Worm (Caenorhabditis elegans) whole organism, young adult: Measurements from ENCODE around the gene srh-287.

ENCODE experiments used
- C17E4.6 ChIP-seq: fragments of 200-800 bp; sonication (Bioruptor generic); IDR thresholded peaks from 2 replicates; pipeline ENCODE4 v1.3.6; 2022; ENCODE audit warnings: missing genetic modification reagents, missing genetic modification characterization, missing compliant biosample characterization
- D2030.7 ChIP-seq: fragments of 200-800 bp; sonication (Bioruptor generic); IDR thresholded peaks from 2 replicates; pipeline ENCODE4 v1.3.6; 2022; ENCODE audit warnings: missing genetic modification reagents, missing genetic modification characterization, missing compliant biosample characterization
- F33H1.4 ChIP-seq: fragments of 200-800 bp; sonication (Bioruptor generic); IDR thresholded peaks from 2 replicates; pipeline ENCODE4 v1.3.6; 2022; ENCODE audit warnings: missing genetic modification reagents, missing genetic modification characterization, missing compliant biosample characterization
- F37B4.10 ChIP-seq: fragments of 200-800 bp; sonication (Bioruptor generic); IDR thresholded peaks from 2 replicates; pipeline ENCODE4 v1.3.6; 2022; ENCODE audit warnings: missing genetic modification characterization, missing compliant biosample characterization
- F39B2.1 ChIP-seq: fragments of 200-800 bp; sonication (Bioruptor generic); IDR thresholded peaks from 2 replicates; pipeline ENCODE4 v1.3.6; 2022; ENCODE audit warnings: missing genetic modification reagents, missing genetic modification characterization, missing compliant biosample characterization
- F52B5.7 ChIP-seq: sonication (generic microtip); optimal IDR thresholded peaks from 2 replicates; lab custom pipeline; 2016; ENCODE audit warnings: mild to moderate bottlenecking, missing genetic modification characterization, missing compliant biosample characterization
- F55B11.4 ChIP-seq: sonication (generic microtip); optimal IDR thresholded peaks from 2 replicates; lab custom pipeline; 2016; ENCODE audit warnings: missing compliant biosample characterization, missing genetic modification characterization, borderline replicate concordance; ENCODE audit not compliant: insufficient read depth
- T26A5.8 ChIP-seq: sonication (generic microtip); optimal IDR thresholded peaks from 2 replicates; lab custom pipeline; 2016; ENCODE audit warnings: missing genetic modification characterization, missing compliant biosample characterization
- ZK185.1 ChIP-seq: sonication (generic microtip); optimal IDR thresholded peaks from 2 replicates; lab custom pipeline; 2016; ENCODE audit warnings: mild to moderate bottlenecking, missing genetic modification characterization, missing compliant biosample characterization; ENCODE audit not compliant: poor library complexity, severe bottlenecking
- akir-1 ChIP-seq: fragments of 200-800 bp; sonication (Bioruptor generic); optimal IDR thresholded peaks from 2 replicates; lab custom pipeline; 2018; ENCODE audit warnings: mild to moderate bottlenecking, missing genetic modification characterization, moderate library complexity, missing compliant biosample characterization
- aptf-2 ChIP-seq: fragments of 200-800 bp; sonication (Bioruptor generic); conservative IDR thresholded peaks from 2 replicates; pipeline ENCODE4 v1.3.6; 2022; ENCODE audit warnings: missing genetic modification reagents, missing genetic modification characterization, missing compliant biosample characterization
- atf-7 ChIP-seq: sonication (generic microtip); optimal IDR thresholded peaks from 2 replicates; lab custom pipeline; 2017; ENCODE audit warnings: mild to moderate bottlenecking, missing genetic modification characterization, missing compliant biosample characterization
- attf-3 ChIP-seq: fragments of 200-800 bp; sonication (Bioruptor generic); conservative IDR thresholded peaks from 2 replicates; pipeline ENCODE4 v1.3.6; 2022; ENCODE audit warnings: missing genetic modification reagents, missing genetic modification characterization, missing compliant biosample characterization
- attf-6 ChIP-seq: fragments of 200-800 bp; sonication (Bioruptor generic); IDR thresholded peaks from 2 replicates; pipeline ENCODE4 v1.3.6; 2022; ENCODE audit warnings: missing genetic modification reagents, missing genetic modification characterization, missing compliant biosample characterization
- bed-1 ChIP-seq: fragments of 200-800 bp; sonication (Bioruptor generic); IDR thresholded peaks from 2 replicates; pipeline ENCODE4 v1.3.6; 2022; ENCODE audit warnings: missing genetic modification reagents, missing genetic modification characterization, missing compliant biosample characterization
- ccch-3 ChIP-seq: fragments of 200-800 bp; sonication (Bioruptor generic); optimal IDR thresholded peaks from 2 replicates; lab custom pipeline; 2018; ENCODE audit warnings: mild to moderate bottlenecking, missing genetic modification characterization, missing compliant biosample characterization
- cebp-1 ChIP-seq, 2 experiments: fragments of 200-800 bp in 1 of 2; sonication (Bioruptor generic) in 1 of 2; sonication (generic microtip) in 1 of 2; IDR thresholded peaks in 1 of 2; optimal IDR thresholded peaks in 1 of 2; 2 replicates each; pipeline versions ENCODE4 v1.3.6 to Lab custom; 2017 to 2022; ENCODE audit warnings: missing compliant biosample characterization in 2 of 2, missing genetic modification characterization in 2 of 2, mild to moderate bottlenecking in 1 of 2, missing genetic modification reagents in 1 of 2, moderate library complexity in 1 of 2
- egl-44 ChIP-seq: fragments of 200-800 bp; sonication (Bioruptor generic); IDR thresholded peaks from 2 replicates; pipeline ENCODE4 v1.3.6; 2022; ENCODE audit warnings: missing genetic modification reagents, missing genetic modification characterization, missing compliant biosample characterization
- lsl-1 ChIP-seq: fragments of 200-800 bp; sonication (Bioruptor generic); optimal IDR thresholded peaks from 2 replicates; lab custom pipeline; 2018; ENCODE audit warnings: mild to moderate bottlenecking, missing genetic modification characterization, moderate library complexity, missing compliant biosample characterization
- lsy-27 ChIP-seq: sonication (generic microtip); optimal IDR thresholded peaks from 2 replicates; lab custom pipeline; 2017; ENCODE audit warnings: missing genetic modification characterization, mild to moderate bottlenecking, missing compliant biosample characterization, antibody characterized with exemption, missing genotype, borderline replicate concordance; ENCODE audit not compliant: insufficient read depth
- madf-3 ChIP-seq: fragments of 200-800 bp; sonication (Bioruptor generic); IDR thresholded peaks from 2 replicates; pipeline ENCODE4 v1.3.6; 2022; ENCODE audit warnings: missing genetic modification reagents, missing genetic modification characterization, missing compliant biosample characterization
- nhr-27 ChIP-seq: fragments of 200-800 bp; sonication (Bioruptor generic); optimal IDR thresholded peaks from 2 replicates; lab custom pipeline; 2018; ENCODE audit warnings: mild to moderate bottlenecking, missing genetic modification characterization, moderate library complexity, missing compliant biosample characterization
- pbrm-1 ChIP-seq: fragments of 200-800 bp; sonication (Bioruptor generic); IDR thresholded peaks from 2 replicates; pipeline ENCODE4 v1.3.6; 2022; ENCODE audit warnings: missing genetic modification reagents, missing genetic modification characterization, missing compliant biosample characterization
- rcor-1 ChIP-seq: fragments of 200-800 bp; sonication (Bioruptor generic); IDR thresholded peaks from 2 replicates; pipeline ENCODE4 v1.3.6; 2022; ENCODE audit warnings: missing genetic modification reagents, missing genetic modification characterization, missing compliant biosample characterization
- repo-1 ChIP-seq: sonication (generic microtip); optimal IDR thresholded peaks from 2 replicates; lab custom pipeline; 2017; ENCODE audit warnings: mild to moderate bottlenecking, missing genetic modification characterization, missing compliant biosample characterization
- snpc-3.4 ChIP-seq: sonication (generic microtip); optimal IDR thresholded peaks from 2 replicates; lab custom pipeline; 2017; ENCODE audit warnings: missing genetic modification characterization, mild to moderate bottlenecking, missing compliant biosample characterization, antibody characterized with exemption, moderate library complexity, missing genotype, missing genetic modification reagents
- snpc-4 ChIP-seq, 5 experiments: fragments of 150-350 bp in 1 of 5; sonication (generic microtip) in 4 of 5; optimal IDR thresholded peaks; 2 replicates each; lab custom pipeline; 2014 to 2018; ENCODE audit warnings: missing genetic modification characterization in 5 of 5, missing biosample characterization in 3 of 5, antibody characterized with exemption in 2 of 5, mild to moderate bottlenecking in 2 of 5, missing compliant biosample characterization in 2 of 5, missing genotype in 2 of 5, moderate library complexity in 2 of 5, missing genetic modification reagents in 1 of 5
- xnd-1 ChIP-seq: sonication (generic microtip); optimal IDR thresholded peaks from 2 replicates; lab custom pipeline; 2016; ENCODE audit warnings: missing genotype, missing genetic modification reagents, missing genetic modification characterization, missing compliant biosample characterization
- ztf-22 ChIP-seq: fragments of 200-800 bp; sonication (Bioruptor generic); optimal IDR thresholded peaks from 2 replicates; lab custom pipeline; 2018; ENCODE audit warnings: mild to moderate bottlenecking, missing genetic modification characterization, moderate library complexity, missing compliant biosample characterization
- ztf-26 ChIP-seq: sonication (generic microtip); optimal IDR thresholded peaks from 2 replicates; lab custom pipeline; 2017; ENCODE audit warnings: missing genetic modification characterization, missing compliant biosample characterization
- ztf-28 ChIP-seq: fragments of 200-800 bp; sonication (Bioruptor generic); IDR thresholded peaks from 2 replicates; pipeline ENCODE4 v1.3.6; 2022; ENCODE audit warnings: missing genetic modification reagents, missing genetic modification characterization, missing compliant biosample characterization

Gene srh-287

ce11 chrV:17845370-17845967 lies 44.8 kb downstream of the srh-287 start (continued):
- no peak for TF ChIP-seq rcor-1
- TF ChIP-seq C17E4.6 (GFP tag; lab: Robert Waterston, UW), result no peak
- TF ChIP-seq F55B11.4 (tag; lab: Kevin White, UChicago), result no peak
- TF ChIP-seq ZK185.1 (tag; lab: Kevin White, UChicago), result no peak
- 0 out of 2 replicates have a peak, but pooled peaks have one; percentile 39 for TF ChIP-seq pbrm-1 (GFP tag; lab: Robert Waterston, UW)
- no peak for TF ChIP-seq F52B5.7 (tag; lab: Kevin White, UChicago)
- TF ChIP-seq madf-3, result peak; percentile 58; the same call in 1 of the 2 replicates
- TF ChIP-seq F33H1.4 (GFP tag; lab: Robert Waterston, UW), result peak; percentile 6; the same call in 1 of the 2 replicates
- no peak for TF ChIP-seq ccch-3 (GFP tag; lab: Kevin White, UChicago)
- TF ChIP-seq T26A5.8 (tag; lab: Kevin White, UChicago), result no peak
- no peak for TF ChIP-seq cebp-1 (GFP tag; IDR thresholded peaks at IDR 0.05; lab: Robert Waterston, UW)
- TF ChIP-seq cebp-1 (tag; optimal IDR thresholded peaks at IDR 0.05; lab: Kevin White, UChicago), result no peak
- TF ChIP-seq atf-7 (tag; lab: Kevin White, UChicago), result peak; percentile 68
- no peak for TF ChIP-seq attf-3 (GFP tag; lab: Robert Waterston, UW)
- TF ChIP-seq akir-1 (GFP tag; lab: Kevin White, UChicago), result no peak
- no peak for TF ChIP-seq bed-1 (GFP tag; lab: Robert Waterston, UW)
- no peak for TF ChIP-seq egl-44 (GFP tag; lab: Robert Waterston, UW)
- TF ChIP-seq F39B2.1, result 0 out of 2 replicates have a peak, but pooled peaks have one; percentile 25
- TF ChIP-seq ztf-28, result no peak
- peak; percentile 53; the same call in 1 of the 2 replicates for TF ChIP-seq D2030.7
- TF ChIP-seq snpc-4 (GFP tag; optimal IDR thresholded peaks at IDR 0.05; lab: Kevin White, UChicago), result no peak
- TF ChIP-seq snpc-4 (tag; optimal IDR thresholded peaks at IDR 0.05; lab: Kevin White, UChicago), result no peak
- TF ChIP-seq nhr-27 (tag; lab: Kevin White, UChicago), result no peak
- no peak for TF ChIP-seq ztf-26 (tag; lab: Kevin White, UChicago)
- peak; percentile 53 for TF ChIP-seq snpc-3.4 (tag; lab: Kevin White, UChicago)
- TF ChIP-seq aptf-2, result no peak
- no peak for TF ChIP-seq repo-1 (tag; lab: Kevin White, UChicago)
- no peak for TF ChIP-seq ztf-22 (GFP tag; lab: Kevin White, UChicago)
- TF ChIP-seq xnd-1 (tag; lab: Kevin White, UChicago), result no peak
- TF ChIP-seq attf-6, result peak; percentile 65; the same call in 1 of the 2 replicates
- peak; percentile 23 for TF ChIP-seq lsl-1 (GFP tag; lab: Kevin White, UChicago)
- TF ChIP-seq lsy-27 (tag; lab: Kevin White, UChicago), result no peak
- no peak for TF ChIP-seq F37B4.10 (GFP tag; lab: Robert Waterston, UW)
